Worm (Caenorhabditis elegans) whole organism, early embryonic: ENCODE results near the gene lrch-1.

Source experiments
- B0310.2 ChIP-seq: sonication (generic microtip); optimal IDR thresholded peaks from 2 replicates; lab custom pipeline; 2016; ENCODE audit warnings: mild to moderate bottlenecking, missing genetic modification characterization, missing compliant biosample characterization
- F13C5.2 ChIP-seq: sonication (generic microtip); optimal IDR thresholded peaks from 2 replicates; lab custom pipeline; 2017; ENCODE audit warnings: mild to moderate bottlenecking, missing genetic modification characterization, inconsistent platforms, missing compliant biosample characterization
- aly-1 ChIP-seq: sonication (generic microtip); optimal IDR thresholded peaks from 2 replicates; lab custom pipeline; 2016; ENCODE audit warnings: missing genetic modification characterization, missing compliant biosample characterization
- ama-1 ChIP-seq: fragments of 150-350 bp; optimal IDR thresholded peaks from 2 replicates; lab custom pipeline; 2014
- ceh-13 ChIP-seq: fragments of 200-800 bp; sonication (Bioruptor generic); optimal IDR thresholded peaks from 2 replicates; lab custom pipeline; 2018; ENCODE audit warnings: mild to moderate bottlenecking, missing genetic modification characterization, missing compliant biosample characterization
- ceh-36 ChIP-seq: sonication (generic microtip); optimal IDR thresholded peaks from 2 replicates; lab custom pipeline; 2016; ENCODE audit warnings: missing genetic modification characterization, inconsistent platforms, missing compliant biosample characterization
- ets-7 ChIP-seq: sonication (generic microtip); optimal IDR thresholded peaks from 2 replicates; lab custom pipeline; 2016; ENCODE audit warnings: missing genotype, missing genetic modification characterization, missing compliant biosample characterization
- flt-1 ChIP-seq: fragments of 200-800 bp; sonication (Bioruptor generic); IDR thresholded peaks from 2 replicates; pipeline ENCODE4 v1.3.6; 2022; ENCODE audit warnings: missing genetic modification characterization, missing compliant biosample characterization
- hmbx-1 ChIP-seq: sonication (generic microtip); optimal IDR thresholded peaks from 2 replicates; lab custom pipeline; 2016; ENCODE audit warnings: mild to moderate bottlenecking, missing genetic modification characterization, missing compliant biosample characterization
- hmg-4 ChIP-seq: fragments of 200-800 bp; sonication (Bioruptor generic); optimal IDR thresholded peaks from 2 replicates; lab custom pipeline; 2018; ENCODE audit warnings: mild to moderate bottlenecking, missing genetic modification characterization, missing compliant biosample characterization
- hnd-1 ChIP-seq: sonication (generic microtip); optimal IDR thresholded peaks from 2 replicates; lab custom pipeline; 2016; ENCODE audit warnings: missing genetic modification characterization, missing compliant biosample characterization
- pes-1 ChIP-seq: fragments of 200-800 bp; sonication (Bioruptor generic); IDR thresholded peaks from 2 replicates; pipeline ENCODE4 v1.3.6; 2022; ENCODE audit warnings: missing genetic modification reagents, missing genetic modification characterization, missing compliant biosample characterization
- scrt-1 ChIP-seq: fragments of 200-800 bp; sonication (Bioruptor generic); IDR thresholded peaks from 2 replicates; pipeline ENCODE4 v1.3.6; 2022; ENCODE audit warnings: missing genetic modification characterization, missing compliant biosample characterization
- sea-1 ChIP-seq: fragments of 200-800 bp; sonication (Bioruptor generic); conservative IDR thresholded peaks from 2 replicates; pipeline ENCODE4 v1.3.6; 2022; ENCODE audit warnings: missing genetic modification characterization, missing compliant biosample characterization
- tbx-11 ChIP-seq: fragments of 200-800 bp; sonication (Bioruptor generic); IDR thresholded peaks from 2 replicates; pipeline ENCODE4 v1.3.6; 2022; ENCODE audit warnings: missing genetic modification characterization, missing compliant biosample characterization
- tbx-37 ChIP-seq: fragments of 200-800 bp; sonication (Bioruptor generic); conservative IDR thresholded peaks from 2 replicates; pipeline ENCODE4 v1.3.6; 2022; ENCODE audit warnings: missing genetic modification reagents, missing genetic modification characterization, missing compliant biosample characterization
- tra-4 ChIP-seq: sonication (generic microtip); optimal IDR thresholded peaks from 2 replicates; lab custom pipeline; 2017; ENCODE audit warnings: missing genetic modification characterization, missing compliant biosample characterization

lrch-1 gene

ce11 chrX:6240640-6241033, 24.2 kb upstream of the lrch-1 start, which contains the start of gene got-2.2:
got-2.2 (plus strand) TSS chrX:6240983.
- no peak for TF ChIP-seq aly-1 (tag; lab: Kevin White, UChicago)
- no peak for TF ChIP-seq F13C5.2
- no peak for TF ChIP-seq pes-1 (GFP tag; lab: Robert Waterston, UW)
- TF ChIP-seq sea-1 = no peak
- no peak for TF ChIP-seq ceh-13 (GFP tag; lab: Kevin White, UChicago)
- TF ChIP-seq flt-1 (GFP tag; lab: Robert Waterston, UW) = no peak
- no peak for TF ChIP-seq hmbx-1 (tag; lab: Kevin White, UChicago)
- no peak for TF ChIP-seq hnd-1 (tag; lab: Kevin White, UChicago)
- no peak for TF ChIP-seq ceh-36 (tag; lab: Kevin White, UChicago)
- TF ChIP-seq tbx-37 (GFP tag; lab: Robert Waterston, UW) = no peak
- TF ChIP-seq tra-4 (tag; lab: Kevin White, UChicago) = no peak

DNA sequence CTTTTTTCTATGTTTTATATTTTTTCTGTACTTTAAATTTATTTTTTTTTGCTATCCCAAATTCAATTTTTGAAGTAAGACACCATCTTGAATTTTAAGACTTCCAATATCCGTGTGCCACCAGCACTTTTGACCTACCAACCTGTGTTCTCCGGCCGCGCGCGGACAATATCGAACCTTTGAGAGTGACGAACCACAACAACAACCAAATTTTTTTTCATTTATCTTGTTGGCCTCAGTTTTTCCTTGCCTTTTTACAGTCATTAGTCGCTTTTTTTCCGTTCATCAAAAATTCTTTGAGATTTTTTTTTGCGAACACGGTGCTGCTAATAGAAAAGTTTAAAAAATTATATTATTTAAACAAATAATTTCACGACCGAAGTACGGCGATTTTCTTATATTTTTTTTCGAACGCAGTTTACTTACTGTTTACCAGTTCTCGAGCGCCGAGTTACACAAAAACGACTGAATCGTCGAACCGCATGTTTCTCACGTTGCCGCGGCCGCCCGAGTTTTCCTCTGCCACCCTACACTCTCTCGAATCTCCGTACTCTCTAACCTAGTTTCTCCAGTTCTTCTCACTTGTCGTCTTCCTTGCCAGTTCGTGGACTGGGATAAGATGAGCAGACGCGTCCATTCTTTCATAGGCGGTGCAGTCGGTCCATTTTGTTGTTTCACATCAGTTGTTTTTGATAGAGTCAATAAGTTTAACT, 23.6 kb upstream of the lrch-1 start:
- peak; percentile 20 for TF ChIP-seq hmg-4 (GFP tag; lab: Kevin White, UChicago)
- TF ChIP-seq tbx-11 (GFP tag; lab: Robert Waterston, UW) = no peak

DNA sequence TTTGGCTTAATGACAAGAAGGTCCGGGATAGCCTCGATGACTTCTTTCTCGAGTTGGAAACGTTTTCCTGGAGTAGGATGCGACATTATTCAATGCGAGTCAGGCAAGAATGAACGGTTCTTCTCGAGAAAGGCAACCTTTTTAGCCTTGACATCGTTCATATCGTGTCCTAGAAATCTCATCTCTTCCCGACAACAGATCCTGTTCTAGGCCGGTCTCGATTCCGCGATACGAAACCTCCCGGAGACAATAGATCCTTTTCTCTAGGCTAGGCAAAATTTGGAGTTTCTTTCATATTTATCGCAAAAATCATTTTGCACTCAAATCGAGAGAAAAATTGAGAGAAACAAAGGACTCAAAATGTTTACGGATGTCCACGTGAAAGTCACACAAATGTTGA, 22.5 kb upstream of the lrch-1 start, which contains the start of gene rml-3:
Gene rml-3 (minus strand): TSS at position 93 of the 400 bp plus-strand sequence.
- TF ChIP-seq ama-1 (lab: Kevin White, UChicago) (no peak), pes-1 (GFP tag; lab: Robert Waterston, UW) (no peak), aly-1 (tag; lab: Kevin White, UChicago) (no peak), scrt-1 (no peak), F13C5.2 (no peak), flt-1 (GFP tag; lab: Robert Waterston, UW) (no peak), tbx-37 (GFP tag; lab: Robert Waterston, UW) (no peak), tra-4 (tag; lab: Kevin White, UChicago) (no peak), hmg-4 (GFP tag; lab: Kevin White, UChicago) (no peak), ceh-36 (tag; lab: Kevin White, UChicago) (no peak), ceh-13 (GFP tag; lab: Kevin White, UChicago) (no peak), sea-1 (no peak), B0310.2 (no peak), hnd-1 (tag; lab: Kevin White, UChicago) (no peak), ets-7 (no peak)

- TF ChIP-seq tra-4 (tag; lab: Kevin White, UChicago) = no peak
- no peak for TF ChIP-seq ets-7
- no peak for TF ChIP-seq tbx-37 (GFP tag; lab: Robert Waterston, UW)
- no peak for TF ChIP-seq F13C5.2
- TF ChIP-seq B0310.2 = no peak
- TF ChIP-seq hmg-4 (GFP tag; lab: Kevin White, UChicago) = no peak
- no peak for TF ChIP-seq sea-1
- no peak for TF ChIP-seq hnd-1 (tag; lab: Kevin White, UChicago)
- no peak for TF ChIP-seq ama-1 (lab: Kevin White, UChicago)
- no peak for TF ChIP-seq scrt-1
- TF ChIP-seq hmbx-1 (tag; lab: Kevin White, UChicago) = no peak
- TF ChIP-seq aly-1 (tag; lab: Kevin White, UChicago) = no peak
- TF ChIP-seq ceh-36 (tag; lab: Kevin White, UChicago) = no peak
- TF ChIP-seq tbx-11 (GFP tag; lab: Robert Waterston, UW) = no peak
- no peak for TF ChIP-seq flt-1 (GFP tag; lab: Robert Waterston, UW)
- TF ChIP-seq pes-1 (GFP tag; lab: Robert Waterston, UW) = no peak
- TF ChIP-seq ceh-13 (GFP tag; lab: Kevin White, UChicago) = no peak
Observed at ce11 chrX:6235443-6235842, 19.0 kb upstream of the lrch-1 start, which contains the start of gene hsp-43. hsp-43 (minus strand) TSS chrX:6235543.

ce11 chrX:6232998-6233626, 16.7 kb upstream of the lrch-1 start, which contains the start of gene C14F11.4:
C14F11.4 (minus strand) TSS chrX:6233048.
- TF ChIP-seq ceh-13 (GFP tag; lab: Kevin White, UChicago) (no peak), ets-7 (no peak), tbx-11 (GFP tag; lab: Robert Waterston, UW) (no peak), tbx-37 (GFP tag; lab: Robert Waterston, UW) (no peak), flt-1 (GFP tag; lab: Robert Waterston, UW) (no peak), ama-1 (lab: Kevin White, UChicago) (no peak), tra-4 (tag; lab: Kevin White, UChicago) (no peak), pes-1 (GFP tag; lab: Robert Waterston, UW) (no peak), hnd-1 (tag; lab: Kevin White, UChicago) (no peak), hmbx-1 (tag; lab: Kevin White, UChicago) (no peak), aly-1 (tag; lab: Kevin White, UChicago) (no peak)

DNA sequence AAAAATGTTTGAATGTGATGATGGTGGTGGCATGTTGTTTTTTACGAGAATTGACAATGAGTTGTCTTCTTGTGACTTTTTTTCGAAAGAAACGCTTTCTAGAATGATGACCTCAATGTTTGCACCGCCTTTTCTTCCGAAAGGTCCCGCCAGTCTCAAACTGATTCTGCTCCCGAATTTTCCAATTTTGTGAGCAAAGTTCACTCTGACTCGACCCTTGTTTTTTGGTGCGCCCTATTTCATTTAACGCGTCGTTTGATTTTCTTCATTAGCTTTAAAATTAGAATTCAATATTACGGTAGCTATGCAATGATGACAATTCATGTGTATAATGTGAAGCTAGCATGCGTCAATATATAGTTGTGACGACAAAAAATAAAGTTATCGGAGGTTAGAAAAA, 14.2 kb upstream of the lrch-1 start, which contains the start of gene lite-1:
Gene lite-1 (minus strand): TSS at position 101 of the 400 bp plus-strand sequence.
- TF ChIP-seq scrt-1 (no peak), ceh-13 (GFP tag; lab: Kevin White, UChicago) (no peak), sea-1 (no peak), tbx-37 (GFP tag; lab: Robert Waterston, UW) (no peak), F13C5.2 (no peak), ets-7 (no peak), aly-1 (tag; lab: Kevin White, UChicago) (no peak), tbx-11 (GFP tag; lab: Robert Waterston, UW) (no peak), hnd-1 (tag; lab: Kevin White, UChicago) (no peak), flt-1 (GFP tag; lab: Robert Waterston, UW) (no peak)

DNA sequence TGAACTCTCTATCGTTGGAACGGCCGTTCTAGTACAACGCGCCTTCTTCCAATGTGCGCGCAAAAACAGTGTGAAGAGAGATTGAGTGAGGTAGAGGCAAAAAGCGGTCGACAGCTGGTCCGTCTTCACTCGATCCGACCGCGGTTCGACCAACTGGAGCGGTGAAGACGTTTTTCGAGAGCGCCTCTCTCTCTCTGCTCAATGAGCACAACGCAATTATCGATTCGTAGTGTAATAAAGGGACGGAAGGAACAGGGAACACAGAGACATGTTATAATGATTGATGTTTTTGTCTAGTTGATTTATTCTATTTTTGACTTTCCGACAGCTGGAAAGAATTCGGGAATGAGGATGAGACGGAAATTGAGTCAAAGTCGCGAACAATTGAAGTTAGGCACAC, 8.4 kb upstream of the lrch-1 start:
- peak; percentile 15 for TF ChIP-seq hmg-4 (GFP tag; lab: Kevin White, UChicago)
- no peak for TF ChIP-seq hnd-1 (tag; lab: Kevin White, UChicago)
